Fruit fly (Drosophila melanogaster) whole organism, adult: Measurements from ENCODE around the gene PGRP-LC.

ENCODE experiments used
- CG11617 ChIP-seq: fragments of 200-800 bp; sonication (Bioruptor generic); optimal IDR thresholded peaks from 2 replicates; lab custom pipeline; 2017; ENCODE audit warnings: mild to moderate bottlenecking, missing biosample characterization, missing genetic modification reagents, missing genetic modification characterization
- CG12768 ChIP-seq: fragments of 200-800 bp; sonication (Bioruptor generic); optimal IDR thresholded peaks from 2 replicates; lab custom pipeline; 2017; ENCODE audit warnings: missing biosample characterization, missing genetic modification characterization, mild to moderate bottlenecking, moderate library complexity, missing genetic modification reagents
- CG14711 ChIP-seq: fragments of 200-800 bp; sonication (Bioruptor generic); optimal IDR thresholded peaks from 2 replicates; lab custom pipeline; 2018; ENCODE audit warnings: missing biosample characterization, mild to moderate bottlenecking, missing genetic modification characterization, moderate library complexity
- CG1620 ChIP-seq: fragments of 200-800 bp; sonication (Bioruptor generic); optimal IDR thresholded peaks from 2 replicates; lab custom pipeline; 2016; ENCODE audit warnings: missing biosample characterization, missing genetic modification characterization
- CG33017 ChIP-seq: fragments of 200-800 bp; sonication (Bioruptor generic); optimal IDR thresholded peaks from 2 replicates; lab custom pipeline; 2018; ENCODE audit warnings: missing biosample characterization, mild to moderate bottlenecking, missing genetic modification characterization, moderate library complexity
- CG5204 ChIP-seq: fragments of 200-800 bp; sonication (Bioruptor generic); optimal IDR thresholded peaks from 2 replicates; lab custom pipeline; 2016; ENCODE audit warnings: missing biosample characterization, missing genetic modification characterization
- CG7045 ChIP-seq: fragments of 200-800 bp; sonication (Bioruptor generic); optimal IDR thresholded peaks from 2 replicates; lab custom pipeline; 2017; ENCODE audit warnings: missing biosample characterization, mild to moderate bottlenecking, missing genetic modification characterization
- CG7101 ChIP-seq: fragments of 200-800 bp; sonication (Bioruptor generic); optimal IDR thresholded peaks from 2 replicates; lab custom pipeline; 2018; ENCODE audit warnings: missing biosample characterization, mild to moderate bottlenecking, missing genetic modification characterization, moderate library complexity
- Clk ChIP-seq: fragments of 200-800 bp; sonication (Bioruptor generic); optimal IDR thresholded peaks from 2 replicates; lab custom pipeline; 2017; ENCODE audit warnings: missing biosample characterization, missing genetic modification characterization
- Crg-1 ChIP-seq: fragments of 200-800 bp; sonication (Bioruptor generic); optimal IDR thresholded peaks from 2 replicates; lab custom pipeline; 2016; ENCODE audit warnings: missing biosample characterization, missing genetic modification characterization
- Hr96 ChIP-seq: fragments of 200-800 bp; sonication (Bioruptor generic); optimal IDR thresholded peaks from 2 replicates; lab custom pipeline; 2016; ENCODE audit warnings: missing biosample characterization, missing genetic modification characterization
- Mnt ChIP-seq: fragments of 200-800 bp; sonication (Bioruptor generic); optimal IDR thresholded peaks from 2 replicates; lab custom pipeline; 2016; ENCODE audit warnings: missing biosample characterization, mild to moderate bottlenecking, missing genetic modification characterization
- bab1 ChIP-seq: fragments of 200-800 bp; sonication (Bioruptor generic); optimal IDR thresholded peaks from 3 replicates; lab custom pipeline; 2019; ENCODE audit warnings: missing biosample characterization, mild to moderate bottlenecking, missing genetic modification characterization, moderate library complexity
- cic ChIP-seq: fragments of 200-800 bp; sonication (Bioruptor generic); optimal IDR thresholded peaks from 2 replicates; lab custom pipeline; 2017; ENCODE audit warnings: missing biosample characterization, mild to moderate bottlenecking, missing genetic modification characterization, moderate library complexity
- cnc ChIP-seq, 2 experiments: fragments of >200 bp; optimal IDR thresholded peaks; 2 replicates each; lab custom pipeline; 2017
- kay ChIP-seq: fragments of 200-800 bp; sonication (Bioruptor generic); peaks from one replicate; lab custom pipeline; 2016; ENCODE audit warnings: missing biosample characterization, missing genetic modification characterization, borderline replicate concordance
- ovo ChIP-seq: fragments of 200-800 bp; sonication (Bioruptor generic); optimal IDR thresholded peaks from 2 replicates; lab custom pipeline; 2016; ENCODE audit warnings: missing biosample characterization, missing genetic modification characterization
- pad ChIP-seq: fragments of 200-800 bp; sonication (Bioruptor generic); optimal IDR thresholded peaks from 3 replicates; lab custom pipeline; 2017; ENCODE audit warnings: missing biosample characterization, missing genetic modification characterization, mild to moderate bottlenecking, moderate library complexity, missing genetic modification reagents
- tj ChIP-seq: fragments of 200-800 bp; sonication (Bioruptor generic); optimal IDR thresholded peaks from 3 replicates; lab custom pipeline; 2017; ENCODE audit warnings: missing biosample characterization, mild to moderate bottlenecking, missing genetic modification characterization, moderate library complexity
- toe ChIP-seq: fragments of 200-800 bp; sonication (Bioruptor generic); optimal IDR thresholded peaks from 2 replicates; lab custom pipeline; 2016; ENCODE audit warnings: missing biosample characterization, missing genetic modification characterization

The PGRP-LC gene

dm6 chr3L:9364131-9364530 lies 25.5 kb downstream of the PGRP-LC start, which contains the start of gene mRRF1:
mRRF1 (plus strand) TSS chr3L:9364350.
- TF ChIP-seq ovo (no peak), tj (peak; percentile 38), cic (GFP tag; lab: Kevin White, UChicago) (no peak), Mnt (no peak), kay (GFP tag; lab: Kevin White, UChicago) (peak; percentile 27), bab1 (GFP tag; lab: Kevin White, UChicago) (peak; percentile 7), cnc (optimal IDR thresholded peaks at IDR 0.05; lab: Kevin White, UChicago) (no peak), CG12768 (GFP tag; lab: Kevin White, UChicago) (no peak), CG7045 (GFP tag; lab: Kevin White, UChicago) (no peak), CG33017 (no peak), CG14711 (tag; lab: Kevin White, UChicago) (no peak), Crg-1 (GFP tag; lab: Kevin White, UChicago) (no peak), Clk (GFP tag; lab: Kevin White, UChicago) (no peak)

dm6 chr3L:9366850-9367430 lies 28.3 kb downstream of the PGRP-LC start, which contains the start of the genes Klp67A and CG4452:
Klp67A (minus strand) TSS chr3L:9367046.
CG4452 (plus strand) TSS chr3L:9367377.
- peak; percentile 76 for TF ChIP-seq CG14711 (tag; lab: Kevin White, UChicago)
- no peak for TF ChIP-seq Hr96 (GFP tag; lab: Kevin White, UChicago)
- peak; percentile 56 for TF ChIP-seq CG1620 (GFP tag; lab: Kevin White, UChicago)
- no peak for TF ChIP-seq toe (GFP tag; lab: Kevin White, UChicago)
- TF ChIP-seq tj = no peak
- TF ChIP-seq bab1 (GFP tag; lab: Kevin White, UChicago) = no peak
- peak; percentile 13 for TF ChIP-seq CG33017
- peak; percentile 64 for TF ChIP-seq CG11617
- TF ChIP-seq kay (GFP tag; lab: Kevin White, UChicago) = peak; percentile 17
- peak; percentile 36 for TF ChIP-seq Mnt
- TF ChIP-seq ovo = peak; percentile 39
- no peak for TF ChIP-seq Crg-1 (GFP tag; lab: Kevin White, UChicago)
- TF ChIP-seq cnc (optimal IDR thresholded peaks at IDR 0.05; lab: Kevin White, UChicago) = no peak
- peak; percentile 30 for TF ChIP-seq pad
- TF ChIP-seq CG7045 (GFP tag; lab: Kevin White, UChicago) = no peak
- TF ChIP-seq cic (GFP tag; lab: Kevin White, UChicago) = no peak
- no peak for TF ChIP-seq Clk (GFP tag; lab: Kevin White, UChicago)
- no peak for TF ChIP-seq CG5204 (GFP tag; lab: Kevin White, UChicago)
- peak; percentile 27 for TF ChIP-seq CG12768 (GFP tag; lab: Kevin White, UChicago)
- peak; percentile 13 for TF ChIP-seq CG7101

dm6 chr3L:9367431-9367867 lies 28.8 kb downstream of the PGRP-LC start:
- TF ChIP-seq CG11617 = peak; percentile 60
- no peak for TF ChIP-seq pad
- no peak for TF ChIP-seq CG5204 (GFP tag; lab: Kevin White, UChicago)
- no peak for TF ChIP-seq CG7045 (GFP tag; lab: Kevin White, UChicago)
- no peak for TF ChIP-seq Crg-1 (GFP tag; lab: Kevin White, UChicago)
- TF ChIP-seq CG12768 (GFP tag; lab: Kevin White, UChicago) = peak; percentile 16
- peak; percentile 13 for TF ChIP-seq bab1 (GFP tag; lab: Kevin White, UChicago)
- no peak for TF ChIP-seq Clk (GFP tag; lab: Kevin White, UChicago)
- TF ChIP-seq cnc (optimal IDR thresholded peaks at IDR 0.05; lab: Kevin White, UChicago) = no peak
- TF ChIP-seq Hr96 (GFP tag; lab: Kevin White, UChicago) = no peak
- peak; percentile 67 for TF ChIP-seq cic (GFP tag; lab: Kevin White, UChicago)
- peak; percentile 100 for TF ChIP-seq tj
- TF ChIP-seq kay (GFP tag; lab: Kevin White, UChicago) = peak; percentile 85
- TF ChIP-seq CG14711 (tag; lab: Kevin White, UChicago) = no peak
- TF ChIP-seq ovo = no peak
- no peak for TF ChIP-seq Mnt

dm6 chr3L:9368665-9369064 lies 30.1 kb downstream of the PGRP-LC start:
- TF ChIP-seq Clk (GFP tag; lab: Kevin White, UChicago) (no peak), CG12768 (GFP tag; lab: Kevin White, UChicago) (no peak), CG5204 (GFP tag; lab: Kevin White, UChicago) (no peak), toe (GFP tag; lab: Kevin White, UChicago) (no peak), tj (no peak), kay (GFP tag; lab: Kevin White, UChicago) (no peak), cic (GFP tag; lab: Kevin White, UChicago) (no peak), CG7101 (no peak), pad (no peak), CG7045 (GFP tag; lab: Kevin White, UChicago) (no peak)

- TF ChIP-seq pad (peak; percentile 18), Crg-1 (GFP tag; lab: Kevin White, UChicago) (peak; percentile 12), CG7045 (GFP tag; lab: Kevin White, UChicago) (no peak), Clk (GFP tag; lab: Kevin White, UChicago) (peak; percentile 22), CG1620 (GFP tag; lab: Kevin White, UChicago) (no peak), cnc (optimal IDR thresholded peaks at IDR 0.05; lab: Kevin White, UChicago) (no peak), CG5204 (GFP tag; lab: Kevin White, UChicago) (no peak), toe (GFP tag; lab: Kevin White, UChicago) (no peak), CG14711 (tag; lab: Kevin White, UChicago) (peak; percentile 49), kay (GFP tag; lab: Kevin White, UChicago) (peak; percentile 88), tj (peak; percentile 88), Hr96 (GFP tag; lab: Kevin White, UChicago) (no peak), ovo (no peak), CG12768 (GFP tag; lab: Kevin White, UChicago) (no peak), CG7101 (peak; percentile 61), CG11617 (peak; percentile 48), bab1 (GFP tag; lab: Kevin White, UChicago) (peak; percentile 56), Mnt (peak; percentile 40), CG33017 (no peak), cic (GFP tag; lab: Kevin White, UChicago) (no peak)
Observed at dm6 chr3L:9370907-9371365, 32.3 kb downstream of the PGRP-LC start, which contains the start of gene Fdx1. Fdx1 (minus strand) TSS chr3L:9371238.
